Worm (Caenorhabditis elegans) whole organism, L4 larva: ENCODE results near the gene C55A6.12.
"Not testable (repeated sequence)": the region's sequence is repeated elsewhere in the genome, so short reads cannot be mapped to it uniquely, and the experiment has no call there.

Experiments
- T20F7.1 ChIP-seq: fragments of 200-800 bp; sonication (Bioruptor generic); optimal IDR thresholded peaks from 2 replicates; lab custom pipeline; 2018; ENCODE audit warnings: mild to moderate bottlenecking, missing genetic modification characterization, missing compliant biosample characterization
- aha-1 ChIP-seq: fragments of 150-350 bp; peaks from one replicate; lab custom pipeline; 2014; ENCODE audit warnings: missing biosample characterization, missing genetic modification characterization
- ama-1 ChIP-seq: fragments of 150-350 bp; optimal IDR thresholded peaks from 2 replicates; lab custom pipeline; 2014; ENCODE audit warnings: inconsistent platforms, mixed read lengths
- arid-1 ChIP-seq: fragments of 200-800 bp; sonication (Bioruptor generic); conservative IDR thresholded peaks from 2 replicates; pipeline ENCODE4 v1.3.6; 2022; ENCODE audit warnings: missing genetic modification reagents, missing genetic modification characterization, missing compliant biosample characterization
- attf-4 ChIP-seq: sonication (generic microtip); optimal IDR thresholded peaks from 3 replicates; lab custom pipeline; 2017; ENCODE audit warnings: missing biosample characterization, missing genetic modification characterization
- ceh-82 ChIP-seq: sonication (generic microtip); optimal IDR thresholded peaks from 2 replicates; lab custom pipeline; 2017; ENCODE audit warnings: missing biosample characterization, missing genetic modification characterization
- dpl-1 ChIP-seq: fragments of 150-350 bp; optimal IDR thresholded peaks from 2 replicates; lab custom pipeline; 2014; ENCODE audit warnings: missing biosample characterization, missing genetic modification reagents, missing genetic modification characterization
- fkh-10 ChIP-seq: fragments of 150-350 bp; optimal IDR thresholded peaks from 2 replicates; lab custom pipeline; 2014; ENCODE audit warnings: missing biosample characterization, missing genetic modification reagents, missing genetic modification characterization
- jun-1 ChIP-seq: fragments of 150-350 bp; optimal IDR thresholded peaks from 2 replicates; lab custom pipeline; 2014; ENCODE audit warnings: missing biosample characterization, missing genetic modification reagents, missing genetic modification characterization
- lin-1 ChIP-seq: fragments of 200-800 bp; sonication (Bioruptor generic); IDR thresholded peaks from 2 replicates; pipeline ENCODE4 v1.3.6; 2022; ENCODE audit warnings: missing genetic modification reagents, missing genetic modification characterization, missing compliant biosample characterization
- lir-3 ChIP-seq: sonication (generic microtip); optimal IDR thresholded peaks from 2 replicates; lab custom pipeline; 2016; ENCODE audit warnings: mild to moderate bottlenecking, missing genetic modification characterization, missing compliant biosample characterization
- nhr-10 ChIP-seq: fragments of 150-350 bp; optimal IDR thresholded peaks from 2 replicates; lab custom pipeline; 2014; ENCODE audit warnings: missing biosample characterization, missing genetic modification characterization
- nhr-11 ChIP-seq: fragments of 150-350 bp; optimal IDR thresholded peaks from 2 replicates; lab custom pipeline; 2014; ENCODE audit warnings: missing biosample characterization, missing genetic modification characterization
- nhr-28 ChIP-seq: fragments of 150-350 bp; optimal IDR thresholded peaks from 2 replicates; lab custom pipeline; 2014; ENCODE audit warnings: missing biosample characterization, missing genetic modification characterization
- nhr-48 ChIP-seq: sonication (generic microtip); optimal IDR thresholded peaks from 2 replicates; lab custom pipeline; 2016; ENCODE audit warnings: mild to moderate bottlenecking, missing genetic modification characterization, missing compliant biosample characterization
- nhr-77 ChIP-seq: fragments of 150-350 bp; optimal IDR thresholded peaks from 2 replicates; lab custom pipeline; 2014; ENCODE audit warnings: missing biosample characterization, missing genetic modification characterization
- php-3 ChIP-seq: fragments of 200-800 bp; sonication (Bioruptor generic); IDR thresholded peaks from 2 replicates; pipeline ENCODE4 v1.3.6; 2022; ENCODE audit warnings: missing genetic modification reagents, missing genetic modification characterization, missing compliant biosample characterization
- pqm-1 ChIP-seq: sonication (generic microtip); optimal IDR thresholded peaks from 2 replicates; lab custom pipeline; 2017; ENCODE audit warnings: missing biosample characterization, missing genetic modification characterization
- set-16 ChIP-seq: fragments of 200-800 bp; sonication (Bioruptor generic); IDR thresholded peaks from 2 replicates; pipeline ENCODE4 v1.3.6; 2022; ENCODE audit warnings: missing genetic modification reagents, missing genetic modification characterization, missing compliant biosample characterization
- snpc-1.2 ChIP-seq: fragments of 200-800 bp; sonication (Bioruptor generic); IDR thresholded peaks from 2 replicates; pipeline ENCODE4 v1.3.6; 2022; ENCODE audit warnings: missing genetic modification reagents, missing genetic modification characterization, missing compliant biosample characterization
- unc-130 ChIP-seq: sonication (generic microtip); optimal IDR thresholded peaks from 2 replicates; lab custom pipeline; 2016; ENCODE audit warnings: missing genetic modification reagents, missing genetic modification characterization, missing compliant biosample characterization
- unc-62 ChIP-seq, 3 experiments: fragments of 150-350 bp in 1 of 3; sonication (generic microtip); optimal IDR thresholded peaks in 2 of 3; peaks in 1 of 3; 1 replicate in 1 of 3; 2 replicates in 2 of 3; lab custom pipeline; 2014 to 2017; ENCODE audit warnings: missing biosample characterization in 3 of 3, missing genetic modification characterization in 3 of 3, missing genetic modification reagents in 3 of 3, missing genotype in 1 of 3
- zfp-2 ChIP-seq: sonication (generic microtip); optimal IDR thresholded peaks from 2 replicates; lab custom pipeline; 2016; ENCODE audit warnings: mild to moderate bottlenecking, missing genetic modification characterization, missing compliant biosample characterization
- ztf-7 ChIP-seq: fragments of 150-350 bp; optimal IDR thresholded peaks from 2 replicates; lab custom pipeline; 2014; ENCODE audit warnings: missing biosample characterization, missing genetic modification characterization

The C55A6.12 gene

ce11 chrV:11484404-11484803, 18.5 kb downstream of the C55A6.12 start:
- TF ChIP-seq set-16 (GFP tag; lab: Robert Waterston, UW) (peak; percentile 87), nhr-28 (no peak)

ce11 chrV:11483580-11484092, 19.3 kb downstream of the C55A6.12 start, which contains the start of gene col-157:
Gene col-157, plus strand, starts transcription at chrV:11484042.
- not testable (repeated sequence) for TF ChIP-seq unc-130 (GFP tag; lab: Kevin White, UChicago); snpc-1.2 (GFP tag; lab: Robert Waterston, UW); php-3 (GFP tag; lab: Robert Waterston, UW)

ce11 chrV:11480734-11481133, 22.2 kb downstream of the C55A6.12 start, which contains the start of gene T11F9.14:
Gene T11F9.14, minus strand, starts transcription at chrV:11480834.
- not testable (repeated sequence) for TF ChIP-seq nhr-11 (tag; lab: Kevin White, UChicago); nhr-10 (tag; lab: Kevin White, UChicago); lin-1 (GFP tag; lab: Robert Waterston, UW)
- TF ChIP-seq, all 104 proteins: peak for 0; not testable (repeated sequence) for 104

ce11 chrV:11479406-11479805, 23.5 kb downstream of the C55A6.12 start, which contains the start of gene T11F9.22:
Gene T11F9.22, plus strand, starts transcription at chrV:11479706.
- TF ChIP-seq ceh-82 (tag; lab: Kevin White, UChicago): no peak
- no peak for TF ChIP-seq unc-130 (GFP tag; lab: Kevin White, UChicago)
- TF ChIP-seq jun-1 (tag; lab: Kevin White, UChicago): no peak
- no peak for TF ChIP-seq nhr-77 (tag; lab: Kevin White, UChicago)
- no peak for TF ChIP-seq fkh-10 (GFP tag; lab: Kevin White, UChicago)
- no peak for TF ChIP-seq arid-1 (GFP tag; lab: Robert Waterston, UW)
- no peak for TF ChIP-seq nhr-11 (tag; lab: Kevin White, UChicago)
- no peak for TF ChIP-seq ztf-7 (tag; lab: Kevin White, UChicago)
- no peak for TF ChIP-seq lir-3

- TF ChIP-seq unc-62 (GFP tag; optimal IDR thresholded peaks at IDR 0.05 in 1 of 2; lab: Kevin White, UChicago) (peak in 1 of 2 experiments; percentile 41), unc-130 (GFP tag; lab: Kevin White, UChicago) (peak; percentile 53)
- TF ChIP-seq unc-62 (tag; optimal IDR thresholded peaks at IDR 0.05; lab: Kevin White, UChicago): not testable (repeated sequence)
These were observed 24.9 kb downstream of the C55A6.12 start for ce11 chrV:11478028-11478427.

ce11 chrV:11475638-11476037, 27.3 kb downstream of the C55A6.12 start, which contains the start of gene T11F9.7:
Gene T11F9.7, plus strand, starts transcription at chrV:11475938.
- not testable (repeated sequence) for TF ChIP-seq nhr-48 (tag; lab: Kevin White, UChicago); zfp-2 (tag; lab: Kevin White, UChicago); dpl-1 (GFP tag; lab: Kevin White, UChicago)
- TF ChIP-seq, all 104 proteins: peak for 0; not testable (repeated sequence) for 104

- no peak for TF ChIP-seq aha-1 (tag; lab: Kevin White, UChicago)
These were observed 28.5 kb downstream of the C55A6.12 start, which contains the start of gene nas-22 for ce11 chrV:11474399-11474798. Gene nas-22, plus strand, starts transcription at chrV:11474699.

ce11 chrV:11472209-11472608, 30.7 kb downstream of the C55A6.12 start, which contains the start of the genes nas-20 and nas-21:
Gene nas-20, minus strand, starts transcription at chrV:11472309.
Gene nas-21, plus strand, starts transcription at chrV:11472564.
- no peak for TF ChIP-seq nhr-77 (tag; lab: Kevin White, UChicago)
- no peak for TF ChIP-seq attf-4 (tag; lab: Kevin White, UChicago)
- TF ChIP-seq T20F7.1 (GFP tag; lab: Kevin White, UChicago): no peak
- TF ChIP-seq pqm-1 (tag; lab: Kevin White, UChicago): no peak
- no peak for TF ChIP-seq ama-1 (lab: Kevin White, UChicago)
